Fruit fly (Drosophila melanogaster) whole organism, embryonic: ENCODE results near the gene CG5157.

Experiments
- CG10209 ChIP-seq: fragments of 200-800 bp; sonication (Bioruptor generic); optimal IDR thresholded peaks from 3 replicates; lab custom pipeline; 2017; ENCODE audit warnings: missing biosample characterization, mild to moderate bottlenecking, missing genetic modification characterization, missing genetic modification reagents
- CG11085 ChIP-seq: fragments of 200-800 bp; sonication (Bioruptor generic); IDR thresholded peaks from 2 replicates; pipeline ENCODE4 v1.3.6; 2022; ENCODE audit warnings: missing biosample characterization, missing genetic modification characterization
- CG12071 ChIP-seq: fragments of 200-800 bp; sonication (Bioruptor generic); optimal IDR thresholded peaks from 3 replicates; lab custom pipeline; 2018; ENCODE audit warnings: missing biosample characterization, mild to moderate bottlenecking, missing genetic modification characterization
- CG12236 ChIP-seq: fragments of 200-800 bp; sonication (Bioruptor generic); optimal IDR thresholded peaks from 2 replicates; lab custom pipeline; 2016; ENCODE audit warnings: missing biosample characterization, missing genetic modification characterization
- CG1233 ChIP-seq: fragments of 200-800 bp; sonication (Bioruptor generic); optimal IDR thresholded peaks from 4 replicates; lab custom pipeline; 2018; ENCODE audit warnings: missing biosample characterization, mild to moderate bottlenecking, missing genetic modification characterization
- CG15011 ChIP-seq: fragments of 200-800 bp; sonication (Bioruptor generic); optimal IDR thresholded peaks from 3 replicates; lab custom pipeline; 2018; ENCODE audit warnings: missing biosample characterization, mild to moderate bottlenecking, missing genetic modification characterization
- CG15073 ChIP-seq: fragments of 200-800 bp; sonication (Bioruptor generic); optimal IDR thresholded peaks from 2 replicates; lab custom pipeline; 2016; ENCODE audit warnings: missing biosample characterization, missing genetic modification characterization
- CG15479 ChIP-seq: fragments of 200-800 bp; sonication (Bioruptor generic); optimal IDR thresholded peaks from 3 replicates; lab custom pipeline; 2019; ENCODE audit warnings: missing biosample characterization, mild to moderate bottlenecking, missing genetic modification characterization, moderate library complexity
- CG15514 ChIP-seq: fragments of 200-800 bp; sonication (Bioruptor generic); optimal IDR thresholded peaks from 3 replicates; lab custom pipeline; 2017; ENCODE audit warnings: missing biosample characterization, missing genetic modification characterization, mild to moderate bottlenecking, moderate library complexity, missing genetic modification reagents
- CG18599 ChIP-seq: fragments of 200-800 bp; sonication (Bioruptor generic); optimal IDR thresholded peaks from 3 replicates; lab custom pipeline; 2017; ENCODE audit warnings: missing biosample characterization, missing genetic modification characterization, mild to moderate bottlenecking, moderate library complexity, missing genetic modification reagents
- CG18764 ChIP-seq: fragments of 200-800 bp; sonication (Bioruptor generic); optimal IDR thresholded peaks from 3 replicates; lab custom pipeline; 2016; ENCODE audit warnings: missing biosample characterization, missing genetic modification characterization
- CG2202 ChIP-seq: fragments of 200-800 bp; sonication (Bioruptor generic); optimal IDR thresholded peaks from 2 replicates; lab custom pipeline; 2018; ENCODE audit warnings: missing biosample characterization, mild to moderate bottlenecking, missing genetic modification characterization
- CG3065 ChIP-seq: fragments of 200-800 bp; sonication (Bioruptor generic); optimal IDR thresholded peaks from 2 replicates; lab custom pipeline; 2016; ENCODE audit warnings: missing biosample characterization, missing genetic modification characterization
- CG31441 ChIP-seq: fragments of 200-800 bp; sonication (Bioruptor generic); IDR thresholded peaks from 2 replicates; pipeline ENCODE4 v1.3.6; 2022; ENCODE audit warnings: missing biosample characterization, missing genetic modification characterization
- CG32532 ChIP-seq: fragments of 200-800 bp; sonication (Bioruptor generic); IDR thresholded peaks from 2 replicates; pipeline ENCODE4 v1.3.6; 2022; ENCODE audit warnings: missing biosample characterization, missing genetic modification characterization
- CG4730 ChIP-seq: fragments of 200-800 bp; sonication (Bioruptor generic); IDR thresholded peaks from 2 replicates; pipeline ENCODE4 v1.3.6; 2022; ENCODE audit warnings: missing biosample characterization, missing genetic modification characterization
- CG4820 ChIP-seq: fragments of 200-800 bp; sonication (Bioruptor generic); optimal IDR thresholded peaks from 3 replicates; lab custom pipeline; 2016; ENCODE audit warnings: missing biosample characterization, missing genetic modification characterization
- CG6689 ChIP-seq: fragments of 200-800 bp; sonication (Bioruptor generic); IDR thresholded peaks from 2 replicates; pipeline ENCODE4 v1.3.6; 2022; ENCODE audit warnings: missing biosample characterization, missing genetic modification characterization
- CG6813 ChIP-seq: fragments of 200-800 bp; sonication (Bioruptor generic); optimal IDR thresholded peaks from 2 replicates; lab custom pipeline; 2017; ENCODE audit warnings: missing biosample characterization, missing genetic modification characterization, mild to moderate bottlenecking, moderate library complexity, missing genetic modification reagents
- CG8089 ChIP-seq: fragments of 200-800 bp; sonication (Bioruptor generic); optimal IDR thresholded peaks from 3 replicates; lab custom pipeline; 2016; ENCODE audit warnings: missing biosample characterization, missing genetic modification characterization
- CG8290 ChIP-seq, 3 experiments: fragments of 200-800 bp; sonication (Bioruptor generic); optimal IDR thresholded peaks; 2 replicates each; lab custom pipeline; 2016 to 2019; ENCODE audit warnings: missing biosample characterization in 3 of 3, missing genetic modification characterization in 3 of 3, mild to moderate bottlenecking in 2 of 3, moderate library complexity in 1 of 3
- CoRest ChIP-seq: fragments of 200-800 bp; sonication (Bioruptor generic); optimal IDR thresholded peaks from 3 replicates; lab custom pipeline; 2018; ENCODE audit warnings: missing biosample characterization, mild to moderate bottlenecking, missing genetic modification characterization, moderate library complexity
- Dbx ChIP-seq: fragments of 200-800 bp; sonication (Bioruptor generic); IDR thresholded peaks from 3 replicates; pipeline ENCODE4 v1.3.6; 2022; ENCODE audit warnings: missing biosample characterization, missing genetic modification characterization
- Dfd ChIP-seq, 2 experiments: fragments of >200 bp; optimal IDR thresholded peaks; 2 replicates each; lab custom pipeline; 2017; ENCODE audit warnings: missing biosample characterization in 2 of 2, missing genetic modification characterization in 2 of 2
- HHEX ChIP-seq: fragments of 200-800 bp; sonication (Bioruptor generic); optimal IDR thresholded peaks from 3 replicates; lab custom pipeline; 2017; ENCODE audit warnings: missing biosample characterization, mild to moderate bottlenecking, missing genetic modification characterization, missing genetic modification reagents
- Hey ChIP-seq: fragments of 200-800 bp; sonication (Bioruptor generic); optimal IDR thresholded peaks from 3 replicates; lab custom pipeline; 2018; ENCODE audit warnings: missing biosample characterization, mild to moderate bottlenecking, missing genetic modification characterization
- Hr51 ChIP-seq, 2 experiments: fragments of 200-800 bp; sonication (Bioruptor generic); optimal IDR thresholded peaks; 2 replicates in 1 of 2; 3 replicates in 1 of 2; lab custom pipeline; 2016 to 2018; ENCODE audit warnings: missing biosample characterization in 2 of 2, missing genetic modification characterization in 2 of 2, mild to moderate bottlenecking in 1 of 2, moderate library complexity in 1 of 2
- Med ChIP-seq: fragments of 200-800 bp; sonication (Bioruptor generic); peaks from one replicate; lab custom pipeline; 2016; ENCODE audit warnings: missing biosample characterization, missing genetic modification characterization, mild to moderate bottlenecking, inconsistent platforms, moderate library complexity
- Mrtf ChIP-seq: fragments of 200-800 bp; sonication (Bioruptor generic); IDR thresholded peaks from 3 replicates; pipeline ENCODE4 v1.3.6; 2022; ENCODE audit warnings: missing biosample characterization, missing genetic modification characterization
- Pdp1 ChIP-seq, 2 experiments: fragments of 200-800 bp; sonication (Bioruptor generic); optimal IDR thresholded peaks; 3 replicates each; lab custom pipeline; 2016; ENCODE audit warnings: missing biosample characterization in 2 of 2, missing genetic modification characterization in 2 of 2, mild to moderate bottlenecking in 1 of 2, moderate library complexity in 1 of 2
- Sox100B ChIP-seq: fragments of 200-800 bp; sonication (Bioruptor generic); optimal IDR thresholded peaks from 3 replicates; lab custom pipeline; 2018; ENCODE audit warnings: missing biosample characterization, mild to moderate bottlenecking, missing genetic modification characterization
- Usf ChIP-seq: fragments of 200-800 bp; sonication (Bioruptor generic); optimal IDR thresholded peaks from 2 replicates; lab custom pipeline; 2017; ENCODE audit warnings: missing genotype, missing biosample characterization, missing genetic modification characterization
- abd-A ChIP-seq: fragments of 200-800 bp; sonication (Bioruptor generic); optimal IDR thresholded peaks from 3 replicates; lab custom pipeline; 2019; ENCODE audit warnings: missing biosample characterization, mild to moderate bottlenecking, missing genetic modification characterization, moderate library complexity
- ftz-f1 ChIP-seq: fragments of 200-800 bp; sonication (Bioruptor generic); optimal IDR thresholded peaks from 2 replicates; lab custom pipeline; 2016; ENCODE audit warnings: missing biosample characterization, missing genetic modification characterization
- gcm2 ChIP-seq: fragments of 200-800 bp; sonication (Bioruptor generic); optimal IDR thresholded peaks from 2 replicates; lab custom pipeline; 2016; ENCODE audit warnings: missing biosample characterization, missing genetic modification characterization
- gem ChIP-seq: fragments of 200-800 bp; sonication (Bioruptor generic); optimal IDR thresholded peaks from 2 replicates; lab custom pipeline; 2019; ENCODE audit warnings: missing biosample characterization, mild to moderate bottlenecking, missing genetic modification characterization, moderate library complexity
- insv ChIP-seq, 2 experiments: fragments of 200-800 bp; sonication (Bioruptor generic); optimal IDR thresholded peaks; 3 replicates each; lab custom pipeline; 2016 to 2018; ENCODE audit warnings: missing biosample characterization in 2 of 2, missing genetic modification characterization in 2 of 2
- inv ChIP-seq: fragments of 200-800 bp; sonication (Bioruptor generic); IDR thresholded peaks from 2 replicates; pipeline ENCODE4 v1.3.6; 2022; ENCODE audit warnings: missing biosample characterization, missing genetic modification characterization; ENCODE audit not compliant: partially characterized antibody
- lilli ChIP-seq: fragments of 200-800 bp; sonication (Bioruptor generic); optimal IDR thresholded peaks from 3 replicates; lab custom pipeline; 2016; ENCODE audit warnings: missing biosample characterization, missing genetic modification characterization
- lmd ChIP-seq: fragments of 200-800 bp; sonication (Bioruptor generic); IDR thresholded peaks from 2 replicates; pipeline ENCODE4 v1.3.6; 2022; ENCODE audit warnings: missing biosample characterization, missing genetic modification characterization
- nom ChIP-seq: fragments of 200-800 bp; sonication (Bioruptor generic); optimal IDR thresholded peaks from 2 replicates; lab custom pipeline; 2017; ENCODE audit warnings: missing biosample characterization, missing genetic modification characterization, mild to moderate bottlenecking, moderate library complexity, missing genetic modification reagents
- pan ChIP-seq, 4 experiments: fragments of >200 bp in 3 of 4; fragments of 200-800 bp in 1 of 4; sonication (Bioruptor generic) in 1 of 4; optimal IDR thresholded peaks in 3 of 4; IDR thresholded peaks in 1 of 4; 2 replicates each; pipeline versions ENCODE4 v1.3.6 to Lab custom; 2017 to 2022; ENCODE audit warnings: missing biosample characterization in 2 of 4, missing genetic modification characterization in 2 of 4, mixed read lengths in 1 of 4
- pb ChIP-seq: fragments of 200-800 bp; sonication (Bioruptor generic); optimal IDR thresholded peaks from 3 replicates; lab custom pipeline; 2016; ENCODE audit warnings: missing biosample characterization, missing genetic modification characterization
- schlank ChIP-seq: fragments of 200-800 bp; sonication (Bioruptor generic); optimal IDR thresholded peaks from 2 replicates; lab custom pipeline; 2018; ENCODE audit warnings: missing biosample characterization, mild to moderate bottlenecking, missing genetic modification characterization
- sd ChIP-seq: fragments of 200-800 bp; sonication (Bioruptor generic); optimal IDR thresholded peaks from 3 replicates; lab custom pipeline; 2018; ENCODE audit warnings: missing biosample characterization, mild to moderate bottlenecking, missing genetic modification characterization, moderate library complexity
- shn ChIP-seq: fragments of 200-800 bp; sonication (Bioruptor generic); optimal IDR thresholded peaks from 3 replicates; lab custom pipeline; 2016; ENCODE audit warnings: missing biosample characterization, missing genetic modification characterization
- sna ChIP-seq: fragments of 200-800 bp; sonication (Bioruptor generic); IDR thresholded peaks from 2 replicates; pipeline ENCODE4 v1.3.6; 2022; ENCODE audit warnings: missing biosample characterization, missing genetic modification characterization; ENCODE audit not compliant: partially characterized antibody
- sug ChIP-seq: fragments of 200-800 bp; optimal IDR thresholded peaks from 2 replicates; lab custom pipeline; 2019; ENCODE audit warnings: missing biosample characterization, mild to moderate bottlenecking, missing genetic modification characterization, moderate library complexity
- zfh2 ChIP-seq: fragments of 200-800 bp; sonication (Bioruptor generic); optimal IDR thresholded peaks from 2 replicates; lab custom pipeline; 2016; ENCODE audit warnings: missing biosample characterization, missing genetic modification characterization

CG5157 gene

dm6 chr3L:16150161-16150538 lies 12.5 kb upstream of the CG5157 start (continued):
- TF ChIP-seq abd-A (no peak), CG18764 (no peak), Med (GFP tag; lab: Kevin White, UChicago) (peak; percentile 79), gcm2 (no peak), CG8089 (GFP tag; lab: Kevin White, UChicago) (no peak), inv (no peak), CG3065 (no peak), HHEX (GFP tag; lab: Kevin White, UChicago) (no peak), ftz-f1 (peak; percentile 21), CG1233 (GFP tag; lab: Kevin White, UChicago) (no peak), Sox100B (GFP tag; lab: Kevin White, UChicago) (no peak), CG12071 (GFP tag; lab: Kevin White, UChicago) (peak; percentile 29), CG6813 (GFP tag; lab: Kevin White, UChicago) (no peak), sd (tag; lab: Kevin White, UChicago) (peak; percentile 81), sna (GFP tag; lab: Robert Waterston, UW) (no peak), sug (tag; lab: Kevin White, UChicago) (peak; percentile 27), CG31441 (no peak), schlank (tag; lab: Kevin White, UChicago) (no peak), CG11085 (GFP tag; lab: Robert Waterston, UW) (no peak), Pdp1 (GFP tag; optimal IDR thresholded peaks at IDR 0.05; lab: Kevin White, UChicago) (peak in 1 of 2 experiments; percentile 94), CG2202 (tag; lab: Kevin White, UChicago) (no peak), Usf (GFP tag; lab: Kevin White, UChicago) (no peak), CG10209 (GFP tag; lab: Kevin White, UChicago) (no peak), CG15514 (peak; percentile 21), pb (GFP tag; lab: Kevin White, UChicago) (no peak), CG15073 (no peak), nom (GFP tag; lab: Kevin White, UChicago) (peak; percentile 51), insv (GFP tag; optimal IDR thresholded peaks at IDR 0.05; lab: Kevin White, UChicago) (no peak), CG12236 (no peak), lmd (no peak), pan (optimal IDR thresholded peaks at IDR 0.05; lab: Kevin White, UChicago) (no peak), pan (GFP tag; optimal IDR thresholded peaks at IDR 0.05 in 1 of 2, IDR thresholded peaks at IDR 0.05 in 1 of 2) (no peak), shn (no peak), CG18599 (GFP tag; lab: Kevin White, UChicago) (no peak), Dfd (GFP tag; optimal IDR thresholded peaks at IDR 0.05; lab: Kevin White, UChicago) (no peak), Mrtf (no peak), CG15011 (GFP tag; lab: Kevin White, UChicago) (no peak), CG6689 (GFP tag; lab: Robert Waterston, UW) (no peak), zfh2 (GFP tag; lab: Kevin White, UChicago) (no peak)
- TF ChIP-seq, all 482 proteins: peak for 22

dm6 chr3L:16149418-16150160 lies 11.9 kb upstream of the CG5157 start:
- TF ChIP-seq CG4820 (GFP tag; lab: Kevin White, UChicago) (no peak), CG18599 (GFP tag; lab: Kevin White, UChicago) (no peak), sug (tag; lab: Kevin White, UChicago) (peak; percentile 79), CG4730 (GFP tag; lab: Robert Waterston, UW) (0 out of 2 replicates have a peak, but pooled peaks have one; percentile 14), lilli (GFP tag; lab: Kevin White, UChicago) (peak; percentile 33), CG15479 (GFP tag; lab: Kevin White, UChicago) (peak; percentile 23), CG8290 (GFP tag; optimal IDR thresholded peaks at IDR 0.05; lab: Kevin White, UChicago) (no peak), CG8290 (tag; optimal IDR thresholded peaks at IDR 0.05; lab: Kevin White, UChicago) (peak in 1 of 2 experiments; percentile 32), gem (tag; lab: Kevin White, UChicago) (peak; percentile 57), CoRest (tag; lab: Kevin White, UChicago) (peak; percentile 30), Hey (tag; lab: Kevin White, UChicago) (peak; percentile 38), sd (tag; lab: Kevin White, UChicago) (peak; percentile 28), Dbx (GFP tag; lab: Robert Waterston, UW) (no peak), Hr51 (GFP tag; optimal IDR thresholded peaks at IDR 0.05; lab: Kevin White, UChicago) (peak in 1 of 2 experiments; percentile 44), CG32532 (GFP tag; lab: Robert Waterston, UW) (peak; percentile 37)
